Fruit fly (Drosophila melanogaster) whole organism, embryonic: ENCODE measurements around the gene CG42579.
A peak's percentile ranks its signal among the peaks of the same experiment; 100 is the strongest.

Source experiments
- Abd-B ChIP-seq: fragments of 200-800 bp; sonication (Bioruptor generic); optimal IDR thresholded peaks from 2 replicates; lab custom pipeline; 2018; ENCODE audit warnings: missing biosample characterization, mild to moderate bottlenecking, missing genetic modification characterization, moderate library complexity
- CG11093 ChIP-seq: fragments of 200-800 bp; sonication (Bioruptor generic); IDR thresholded peaks from 3 replicates; pipeline ENCODE4 v1.3.6; 2022; ENCODE audit warnings: missing biosample characterization, missing genetic modification characterization
- CG17568 ChIP-seq: fragments of 200-800 bp; sonication (Bioruptor generic); optimal IDR thresholded peaks from 2 replicates; lab custom pipeline; 2018; ENCODE audit warnings: missing biosample characterization, mild to moderate bottlenecking, missing genetic modification characterization, moderate library complexity
- CG1792 ChIP-seq: fragments of 200-800 bp; sonication (Bioruptor generic); optimal IDR thresholded peaks from 2 replicates; lab custom pipeline; 2016; ENCODE audit warnings: missing biosample characterization, missing genetic modification characterization
- GATAe ChIP-seq: fragments of 200-800 bp; sonication (Bioruptor generic); conservative IDR thresholded peaks from 2 replicates; pipeline ENCODE4 v1.3.6; 2022; ENCODE audit warnings: missing biosample characterization, missing genetic modification characterization
- NK7.1 ChIP-seq: fragments of 200-800 bp; sonication (Bioruptor generic); optimal IDR thresholded peaks from 3 replicates; lab custom pipeline; 2016; ENCODE audit warnings: missing biosample characterization, missing genetic modification characterization
- NfI ChIP-seq: fragments of 200-800 bp; sonication (Bioruptor generic); optimal IDR thresholded peaks from 3 replicates; lab custom pipeline; 2018; ENCODE audit warnings: missing biosample characterization, mild to moderate bottlenecking, missing genetic modification characterization, moderate library complexity
- PHDP ChIP-seq: fragments of 200-800 bp; sonication (Bioruptor generic); optimal IDR thresholded peaks from 3 replicates; lab custom pipeline; 2018; ENCODE audit warnings: missing biosample characterization, mild to moderate bottlenecking, missing genetic modification characterization, moderate library complexity
- Stat92E ChIP-seq, 3 experiments: fragments of >200 bp in 2 of 3; fragments of 200-800 bp in 1 of 3; sonication (Bioruptor generic) in 1 of 3; optimal IDR thresholded peaks; 2 replicates each; lab custom pipeline; 2017 to 2019; ENCODE audit warnings: missing biosample characterization in 3 of 3, missing genetic modification characterization in 3 of 3, mild to moderate bottlenecking in 1 of 3, moderate library complexity in 1 of 3
- az2 ChIP-seq: fragments of 200-800 bp; sonication (Bioruptor generic); optimal IDR thresholded peaks from 3 replicates; lab custom pipeline; 2016; ENCODE audit warnings: missing biosample characterization, missing genetic modification characterization
- fru ChIP-seq: fragments of >200 bp; optimal IDR thresholded peaks from 2 replicates; lab custom pipeline; 2017

- TF ChIP-seq CG1792, result peak; percentile 30
- TF ChIP-seq fru (lab: Kevin White, UChicago), result no peak
- TF ChIP-seq az2, result peak; percentile 78
- no peak for TF ChIP-seq CG11093 (GFP tag; lab: Robert Waterston, UW)
- peak; percentile 73 for TF ChIP-seq NfI
- TF ChIP-seq NK7.1, result peak; percentile 51
- no peak for TF ChIP-seq CG17568 (GFP tag; lab: Kevin White, UChicago)
- no peak for TF ChIP-seq PHDP (tag; lab: Kevin White, UChicago)
- TF ChIP-seq Stat92E (GFP tag; optimal IDR thresholded peaks at IDR 0.05; lab: Kevin White, UChicago), result no peak
- peak; percentile 67 for TF ChIP-seq Abd-B
- TF ChIP-seq GATAe (GFP tag; lab: Robert Waterston, UW), result no peak
These were observed 47.0 kb upstream of the CG42579 start for dm6 chrX:20480382-20480781.
